Worm (Caenorhabditis elegans) whole organism, young adult: ENCODE results near the gene C35C5.8.

Experiments used
- B0261.1 ChIP-seq: sonication (generic microtip); optimal IDR thresholded peaks from 2 replicates; lab custom pipeline; 2016; ENCODE audit warnings: mild to moderate bottlenecking, missing genetic modification characterization, moderate library complexity, missing compliant biosample characterization
- B0336.3 ChIP-seq: fragments of 200-800 bp; sonication (Bioruptor generic); IDR thresholded peaks from 2 replicates; pipeline ENCODE4 v1.3.6; 2022; ENCODE audit warnings: missing genetic modification characterization, missing compliant biosample characterization
- F57A8.1 ChIP-seq: fragments of 200-800 bp; sonication (Bioruptor generic); optimal IDR thresholded peaks from 2 replicates; lab custom pipeline; 2018; ENCODE audit warnings: mild to moderate bottlenecking, missing genetic modification characterization, moderate library complexity, missing compliant biosample characterization
- T07F8.4 ChIP-seq: sonication (generic microtip); optimal IDR thresholded peaks from 2 replicates; lab custom pipeline; 2016; ENCODE audit warnings: mild to moderate bottlenecking, missing genetic modification characterization, moderate library complexity, missing compliant biosample characterization
- Y56A3A.18 ChIP-seq: fragments of 200-800 bp; sonication (Bioruptor generic); IDR thresholded peaks from 2 replicates; pipeline ENCODE4 v1.3.6; 2022; ENCODE audit warnings: missing genetic modification reagents, missing genetic modification characterization, missing compliant biosample characterization
- Y79H2A.3 ChIP-seq: fragments of 200-800 bp; sonication (Bioruptor generic); conservative IDR thresholded peaks from 2 replicates; pipeline ENCODE4 v1.3.6; 2022; ENCODE audit warnings: missing genetic modification reagents, missing genetic modification characterization, missing compliant biosample characterization
- Y95B8A.8 ChIP-seq: fragments of 200-800 bp; sonication (Bioruptor generic); IDR thresholded peaks from 2 replicates; pipeline ENCODE4 v1.3.6; 2022; ENCODE audit warnings: missing genetic modification reagents, missing genetic modification characterization, missing compliant biosample characterization
- ZK185.1 ChIP-seq: sonication (generic microtip); optimal IDR thresholded peaks from 2 replicates; lab custom pipeline; 2016; ENCODE audit warnings: mild to moderate bottlenecking, missing genetic modification characterization, missing compliant biosample characterization; ENCODE audit not compliant: poor library complexity, severe bottlenecking
- akir-1 ChIP-seq: fragments of 200-800 bp; sonication (Bioruptor generic); optimal IDR thresholded peaks from 2 replicates; lab custom pipeline; 2018; ENCODE audit warnings: mild to moderate bottlenecking, missing genetic modification characterization, moderate library complexity, missing compliant biosample characterization
- atf-7 ChIP-seq: sonication (generic microtip); optimal IDR thresholded peaks from 2 replicates; lab custom pipeline; 2017; ENCODE audit warnings: mild to moderate bottlenecking, missing genetic modification characterization, missing compliant biosample characterization
- attf-5 ChIP-seq: fragments of 200-800 bp; sonication (Bioruptor generic); optimal IDR thresholded peaks from 2 replicates; lab custom pipeline; 2018; ENCODE audit warnings: mild to moderate bottlenecking, missing genetic modification characterization, missing compliant biosample characterization
- bed-2 ChIP-seq: fragments of 200-800 bp; sonication (Bioruptor generic); IDR thresholded peaks from 2 replicates; pipeline ENCODE4 v1.3.6; 2022; ENCODE audit warnings: missing genetic modification reagents, missing genetic modification characterization, missing compliant biosample characterization
- ccch-3 ChIP-seq: fragments of 200-800 bp; sonication (Bioruptor generic); optimal IDR thresholded peaks from 2 replicates; lab custom pipeline; 2018; ENCODE audit warnings: mild to moderate bottlenecking, missing genetic modification characterization, missing compliant biosample characterization
- cebp-1 ChIP-seq, 2 experiments: fragments of 200-800 bp in 1 of 2; sonication (Bioruptor generic) in 1 of 2; sonication (generic microtip) in 1 of 2; IDR thresholded peaks in 1 of 2; optimal IDR thresholded peaks in 1 of 2; 2 replicates each; pipeline versions ENCODE4 v1.3.6 to Lab custom; 2017 to 2022; ENCODE audit warnings: missing compliant biosample characterization in 2 of 2, missing genetic modification characterization in 2 of 2, mild to moderate bottlenecking in 1 of 2, missing genetic modification reagents in 1 of 2, moderate library complexity in 1 of 2
- ceh-100 ChIP-seq: fragments of 200-800 bp; sonication (Bioruptor generic); IDR thresholded peaks from 2 replicates; pipeline ENCODE4 v1.3.6; 2022; ENCODE audit warnings: missing genetic modification reagents, missing genetic modification characterization, missing compliant biosample characterization
- ceh-27 ChIP-seq: fragments of 200-800 bp; sonication (Bioruptor generic); optimal IDR thresholded peaks from 2 replicates; lab custom pipeline; 2018; ENCODE audit warnings: mild to moderate bottlenecking, missing genetic modification characterization, moderate library complexity, missing compliant biosample characterization
- ceh-58 ChIP-seq: fragments of 200-800 bp; sonication (Bioruptor generic); IDR thresholded peaks from 2 replicates; pipeline ENCODE4 v1.3.6; 2022; ENCODE audit warnings: missing genetic modification characterization, missing compliant biosample characterization
- dox-1 ChIP-seq: fragments of 200-800 bp; sonication (Bioruptor generic); IDR thresholded peaks from 2 replicates; pipeline ENCODE4 v1.3.6; 2022; ENCODE audit warnings: missing genetic modification reagents, missing genetic modification characterization, missing compliant biosample characterization
- ets-4 ChIP-seq: fragments of 200-800 bp; sonication (Bioruptor generic); optimal IDR thresholded peaks from 2 replicates; lab custom pipeline; 2018; ENCODE audit warnings: mild to moderate bottlenecking, missing genetic modification characterization, missing compliant biosample characterization
- gei-17 ChIP-seq: fragments of 200-800 bp; sonication (Bioruptor generic); optimal IDR thresholded peaks from 2 replicates; lab custom pipeline; 2018; ENCODE audit warnings: mild to moderate bottlenecking, missing genetic modification characterization, missing compliant biosample characterization
- him-1 ChIP-seq: sonication (generic microtip); optimal IDR thresholded peaks from 2 replicates; lab custom pipeline; 2016; ENCODE audit warnings: missing genotype, missing genetic modification reagents, missing genetic modification characterization, missing compliant biosample characterization
- hlh-12 ChIP-seq: sonication (generic microtip); optimal IDR thresholded peaks from 2 replicates; lab custom pipeline; 2016; ENCODE audit warnings: missing genetic modification characterization, missing compliant biosample characterization
- hmg-1.2 ChIP-seq: fragments of 200-800 bp; sonication (Bioruptor generic); IDR thresholded peaks from 2 replicates; pipeline ENCODE4 v1.3.6; 2022; ENCODE audit warnings: missing genetic modification reagents, missing genetic modification characterization, missing compliant biosample characterization
- hmg-20 ChIP-seq: fragments of 200-800 bp; sonication (Bioruptor generic); IDR thresholded peaks from 2 replicates; pipeline ENCODE4 v1.3.6; 2022; ENCODE audit warnings: missing genetic modification reagents, missing genetic modification characterization, missing compliant biosample characterization
- let-607 ChIP-seq, 2 experiments: fragments of 200-800 bp in 1 of 2; sonication (Bioruptor generic) in 1 of 2; sonication (generic microtip) in 1 of 2; optimal IDR thresholded peaks; 2 replicates each; lab custom pipeline; 2016 to 2018; ENCODE audit warnings: mild to moderate bottlenecking in 2 of 2, missing compliant biosample characterization in 2 of 2, missing genetic modification characterization in 2 of 2, moderate library complexity in 2 of 2, missing genotype in 1 of 2
- lin-35 ChIP-seq, 3 experiments: fragments of 150-350 bp in 2 of 3; sonication (generic microtip) in 1 of 3; optimal IDR thresholded peaks; 2 replicates each; lab custom pipeline; 2014 to 2018; ENCODE audit warnings: missing biosample characterization in 3 of 3, missing genetic modification characterization in 3 of 3, missing genetic modification reagents in 3 of 3
- lin-40 ChIP-seq: sonication (generic microtip); optimal IDR thresholded peaks from 2 replicates; lab custom pipeline; 2016; ENCODE audit warnings: missing genetic modification characterization, mild to moderate bottlenecking, missing compliant biosample characterization, missing genotype, missing genetic modification reagents
- lir-1 ChIP-seq: fragments of 200-800 bp; sonication (Bioruptor generic); conservative IDR thresholded peaks from 2 replicates; pipeline ENCODE4 v1.3.6; 2022; ENCODE audit warnings: missing genetic modification reagents, missing genetic modification characterization, missing compliant biosample characterization
- madf-8 ChIP-seq: fragments of 200-800 bp; sonication (Bioruptor generic); conservative IDR thresholded peaks from 2 replicates; pipeline ENCODE4 v1.3.6; 2022; ENCODE audit warnings: missing genetic modification reagents, missing genetic modification characterization, missing compliant biosample characterization
- mel-28 ChIP-seq: sonication (generic microtip); optimal IDR thresholded peaks from 2 replicates; lab custom pipeline; 2016; ENCODE audit warnings: borderline replicate concordance, mild to moderate bottlenecking, missing genetic modification characterization, missing compliant biosample characterization
- nfyb-1 ChIP-seq: fragments of 200-800 bp; sonication (Bioruptor generic); IDR thresholded peaks from 2 replicates; pipeline ENCODE4 v1.3.6; 2022; ENCODE audit warnings: missing genetic modification reagents, missing genetic modification characterization, missing compliant biosample characterization
- nhr-120 ChIP-seq: fragments of 200-800 bp; sonication (Bioruptor generic); IDR thresholded peaks from 2 replicates; pipeline ENCODE4 v1.3.6; 2022; ENCODE audit warnings: missing genetic modification characterization, missing compliant biosample characterization
- nhr-80 ChIP-seq: sonication (generic microtip); optimal IDR thresholded peaks from 2 replicates; lab custom pipeline; 2016; ENCODE audit warnings: missing genetic modification characterization, missing compliant biosample characterization
- rcor-1 ChIP-seq: fragments of 200-800 bp; sonication (Bioruptor generic); IDR thresholded peaks from 2 replicates; pipeline ENCODE4 v1.3.6; 2022; ENCODE audit warnings: missing genetic modification reagents, missing genetic modification characterization, missing compliant biosample characterization
- repo-1 ChIP-seq: sonication (generic microtip); optimal IDR thresholded peaks from 2 replicates; lab custom pipeline; 2017; ENCODE audit warnings: mild to moderate bottlenecking, missing genetic modification characterization, missing compliant biosample characterization
- snpc-4 ChIP-seq, 5 experiments: fragments of 150-350 bp in 1 of 5; sonication (generic microtip) in 4 of 5; optimal IDR thresholded peaks; 2 replicates each; lab custom pipeline; 2014 to 2018; ENCODE audit warnings: missing genetic modification characterization in 5 of 5, missing biosample characterization in 3 of 5, antibody characterized with exemption in 2 of 5, mild to moderate bottlenecking in 2 of 5, missing compliant biosample characterization in 2 of 5, missing genotype in 2 of 5, moderate library complexity in 2 of 5, missing genetic modification reagents in 1 of 5
- somi-1 ChIP-seq: fragments of 200-800 bp; sonication (Bioruptor generic); optimal IDR thresholded peaks from 2 replicates; lab custom pipeline; 2018; ENCODE audit warnings: mild to moderate bottlenecking, missing genetic modification characterization, missing compliant biosample characterization
- tbp1 ChIP-seq: fragments of 200-800 bp; sonication (Bioruptor generic); optimal IDR thresholded peaks from 2 replicates; lab custom pipeline; 2018; ENCODE audit warnings: mild to moderate bottlenecking, missing genetic modification characterization, missing compliant biosample characterization
- tlf-1 ChIP-seq: fragments of 200-800 bp; sonication (Bioruptor generic); optimal IDR thresholded peaks from 2 replicates; lab custom pipeline; 2018; ENCODE audit warnings: mild to moderate bottlenecking, missing genetic modification characterization, missing compliant biosample characterization
- unc-62 ChIP-seq: fragments of 150-350 bp; optimal IDR thresholded peaks from 2 replicates; lab custom pipeline; 2014; ENCODE audit warnings: missing biosample characterization, missing genetic modification reagents, missing genetic modification characterization
- zfh-2 ChIP-seq: fragments of 200-800 bp; sonication (Bioruptor generic); conservative IDR thresholded peaks from 2 replicates; pipeline ENCODE4 v1.3.6; 2022; ENCODE audit warnings: missing genetic modification reagents, missing genetic modification characterization, missing compliant biosample characterization
- ztf-26 ChIP-seq: sonication (generic microtip); optimal IDR thresholded peaks from 2 replicates; lab custom pipeline; 2017; ENCODE audit warnings: missing genetic modification characterization, missing compliant biosample characterization
- ztf-3 ChIP-seq: fragments of 200-800 bp; sonication (Bioruptor generic); optimal IDR thresholded peaks from 2 replicates; lab custom pipeline; 2018; ENCODE audit warnings: mild to moderate bottlenecking, missing genetic modification characterization, missing compliant biosample characterization

C35C5.8 gene

DNA sequence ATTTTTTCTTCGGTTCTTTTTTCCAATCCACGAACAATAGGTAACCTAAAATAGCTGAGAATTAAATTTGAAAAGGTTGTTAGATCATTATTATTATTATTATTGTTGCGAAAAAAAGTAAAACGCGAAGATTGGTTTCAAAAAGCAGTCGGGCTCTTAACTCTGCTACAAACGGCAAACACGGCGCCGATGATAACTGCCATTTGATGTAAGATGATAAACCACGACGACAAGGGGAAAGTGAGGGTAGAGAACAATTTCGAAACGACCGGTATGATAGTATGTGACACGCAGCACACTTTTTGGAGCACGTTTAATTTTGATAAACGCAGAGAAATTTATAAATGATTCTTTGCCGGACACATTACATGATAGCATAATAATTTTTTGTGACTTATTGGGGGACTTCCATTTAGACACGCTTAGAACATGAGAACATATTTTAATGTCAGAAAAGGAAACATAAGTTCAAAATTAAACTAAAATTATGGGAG is 14.3 kb upstream of the C35C5.8 start, which contains the start of gene hpo-34:
Gene hpo-34 (minus strand): TSS at position 51 of the 494 bp plus-strand sequence.
- TF ChIP-seq zfh-2 (GFP tag; lab: Robert Waterston, UW) (no peak), snpc-4 (GFP tag; optimal IDR thresholded peaks at IDR 0.05; lab: Kevin White, UChicago) (no peak), snpc-4 (tag; optimal IDR thresholded peaks at IDR 0.05; lab: Kevin White, UChicago) (peak in 1 of 4 experiments; percentile 25), him-1 (tag; lab: Kevin White, UChicago) (no peak), dox-1 (GFP tag; lab: Robert Waterston, UW) (peak; percentile 60), hlh-12 (tag; lab: Kevin White, UChicago) (no peak), tlf-1 (GFP tag; lab: Kevin White, UChicago) (no peak), bed-2 (GFP tag; lab: Robert Waterston, UW) (no peak), ztf-3 (no peak), let-607 (tag; optimal IDR thresholded peaks at IDR 0.05; lab: Kevin White, UChicago) (peak; percentile 62 to 80), nhr-80 (tag; lab: Kevin White, UChicago) (peak; percentile 98), nhr-120 (no peak), cebp-1 (GFP tag; IDR thresholded peaks at IDR 0.05; lab: Robert Waterston, UW) (no peak; the same call in 1 of the 2 replicates), cebp-1 (tag; optimal IDR thresholded peaks at IDR 0.05; lab: Kevin White, UChicago) (peak; percentile 69), ceh-58 (GFP tag; lab: Robert Waterston, UW) (no peak), hmg-20 (GFP tag; lab: Robert Waterston, UW) (no peak), atf-7 (tag; lab: Kevin White, UChicago) (peak; percentile 41), ets-4 (GFP tag; lab: Kevin White, UChicago) (peak; percentile 56)

DNA sequence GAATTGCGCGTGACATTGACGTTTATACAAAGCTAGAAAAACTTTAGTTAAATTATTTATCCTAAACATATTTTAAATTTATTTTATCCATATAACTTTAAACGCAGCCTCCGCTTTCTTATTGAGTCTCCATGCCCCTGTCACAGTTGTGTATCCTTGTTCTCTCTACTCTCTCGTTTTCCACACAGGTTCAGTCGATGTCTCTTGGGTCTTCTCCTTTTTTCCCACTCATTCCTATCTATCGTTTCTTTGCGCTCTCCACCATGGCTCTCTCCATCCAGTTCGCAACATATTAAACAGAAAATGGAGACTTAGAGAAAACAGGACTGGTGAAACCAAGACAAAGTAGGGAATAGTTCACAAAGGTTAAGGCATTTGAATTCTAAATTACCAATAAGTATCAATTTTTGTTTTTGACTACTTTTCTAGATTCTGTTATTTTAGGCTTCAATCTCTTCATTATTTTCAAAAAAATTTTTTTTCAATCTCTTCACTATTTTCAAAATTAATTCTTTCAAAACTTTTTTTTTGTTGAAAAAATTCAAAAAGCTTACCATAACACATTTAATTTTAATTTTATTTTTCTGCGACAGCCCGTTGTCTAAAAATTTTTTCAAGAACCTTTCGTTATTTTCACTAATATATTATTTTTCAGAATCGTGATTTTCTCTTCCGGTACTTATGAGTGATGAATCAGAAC is 11.2 kb upstream of the C35C5.8 start, which contains the start of gene sdc-2:
Gene sdc-2 (plus strand): TSS at position 650 of the 700 bp plus-strand sequence.
- TF ChIP-seq ccch-3 (GFP tag; lab: Kevin White, UChicago) (no peak), gei-17 (GFP tag; lab: Kevin White, UChicago) (peak; percentile 93), unc-62 (peak; percentile 2), somi-1 (GFP tag; lab: Kevin White, UChicago) (peak; percentile 64), B0336.3 (GFP tag; lab: Robert Waterston, UW) (peak; percentile 66), Y95B8A.8 (GFP tag; lab: Robert Waterston, UW) (no peak), nhr-80 (tag; lab: Kevin White, UChicago) (peak; percentile 77), dox-1 (GFP tag; lab: Robert Waterston, UW) (peak; percentile 86), ZK185.1 (tag; lab: Kevin White, UChicago) (peak; percentile 65), lin-35 (GFP tag; optimal IDR thresholded peaks at IDR 0.05; lab: Kevin White, UChicago) (peak in 1 of 3 experiments; percentile 83), lin-40 (tag; lab: Kevin White, UChicago) (peak; percentile 91), rcor-1 (GFP tag; lab: Robert Waterston, UW) (peak; percentile 73), mel-28 (tag; lab: Kevin White, UChicago) (no peak), tbp1 (GFP tag; lab: Kevin White, UChicago) (peak; percentile 64), T07F8.4 (no peak), hmg-1.2 (GFP tag; lab: Robert Waterston, UW) (peak; percentile 74), B0261.1 (peak; percentile 22), madf-8 (GFP tag; lab: Robert Waterston, UW) (no peak), ceh-27 (GFP tag; lab: Kevin White, UChicago) (peak; percentile 45), Y56A3A.18 (GFP tag; lab: Robert Waterston, UW) (peak; percentile 81; the same call in 1 of the 2 replicates), akir-1 (GFP tag; lab: Kevin White, UChicago) (peak; percentile 11), ztf-26 (tag; lab: Kevin White, UChicago) (peak; percentile 66), attf-5 (GFP tag; lab: Kevin White, UChicago) (peak; percentile 20), snpc-4 (GFP tag; optimal IDR thresholded peaks at IDR 0.05; lab: Kevin White, UChicago) (no peak), snpc-4 (tag; optimal IDR thresholded peaks at IDR 0.05; lab: Kevin White, UChicago) (peak in 2 of 4 experiments; percentile 3 to 38), nfyb-1 (GFP tag; lab: Robert Waterston, UW) (peak; percentile 61; the same call in 1 of the 2 replicates), lir-1 (GFP tag; lab: Robert Waterston, UW) (0 out of 2 replicates have a peak, but pooled peaks have one; percentile 18), ceh-100 (GFP tag; lab: Robert Waterston, UW) (no peak), F57A8.1 (no peak), Y79H2A.3 (no peak), repo-1 (tag; lab: Kevin White, UChicago) (peak; percentile 63), let-607 (tag; optimal IDR thresholded peaks at IDR 0.05; lab: Kevin White, UChicago) (peak in 1 of 2 experiments; percentile 5)
